Worm (Caenorhabditis elegans) whole organism, L3 larva: Measurements from ENCODE around the gene C15H9.2.

Source experiments
- ZK546.5 ChIP-seq: sonication (generic microtip); optimal IDR thresholded peaks from 2 replicates; lab custom pipeline; 2017; ENCODE audit warnings: missing biosample characterization, missing genetic modification characterization
- ama-1 ChIP-seq: fragments of 150-350 bp; optimal IDR thresholded peaks from 2 replicates; lab custom pipeline; 2018
- ceh-16 ChIP-seq: sonication (generic microtip); optimal IDR thresholded peaks from 2 replicates; lab custom pipeline; 2017; ENCODE audit warnings: missing biosample characterization, missing genetic modification characterization
- ceh-82 ChIP-seq: fragments of 150-350 bp; optimal IDR thresholded peaks from 2 replicates; lab custom pipeline; 2014; ENCODE audit warnings: missing biosample characterization, missing genetic modification characterization
- ceh-9 ChIP-seq: sonication (generic microtip); optimal IDR thresholded peaks from 2 replicates; lab custom pipeline; 2018; ENCODE audit warnings: missing biosample characterization, missing genetic modification characterization
- egl-27 ChIP-seq: sonication (generic microtip); optimal IDR thresholded peaks from 4 replicates; lab custom pipeline; 2017; ENCODE audit warnings: missing biosample characterization, missing genetic modification reagents, missing genetic modification characterization
- egl-5 ChIP-seq: fragments of 150-350 bp; optimal IDR thresholded peaks from 2 replicates; lab custom pipeline; 2017; ENCODE audit warnings: missing biosample characterization, missing genetic modification reagents, missing genetic modification characterization, inconsistent platforms
- elt-1 ChIP-seq: fragments of 150-350 bp; optimal IDR thresholded peaks from 2 replicates; lab custom pipeline; 2014; ENCODE audit warnings: missing biosample characterization, missing genetic modification characterization
- elt-2 ChIP-seq: sonication (generic microtip); optimal IDR thresholded peaks from 2 replicates; lab custom pipeline; 2016; ENCODE audit warnings: missing genetic modification reagents, mild to moderate bottlenecking, missing genetic modification characterization, missing compliant biosample characterization
- elt-3 ChIP-seq, 3 experiments: fragments of 150-350 bp in 1 of 3; sonication (generic microtip) in 2 of 3; optimal IDR thresholded peaks; 2 replicates in 2 of 3; 4 replicates in 1 of 3; lab custom pipeline; 2014 to 2017; ENCODE audit warnings: missing biosample characterization in 3 of 3, missing genetic modification characterization in 3 of 3
- fkh-10 ChIP-seq: sonication (generic microtip); optimal IDR thresholded peaks from 2 replicates; lab custom pipeline; 2017; ENCODE audit warnings: missing biosample characterization, missing genetic modification reagents, missing genetic modification characterization
- fkh-2 ChIP-seq: fragments of 150-350 bp; optimal IDR thresholded peaks from 2 replicates; lab custom pipeline; 2014; ENCODE audit warnings: missing biosample characterization, missing genetic modification reagents, missing genetic modification characterization
- fos-1 ChIP-seq: fragments of 150-350 bp; optimal IDR thresholded peaks from 2 replicates; lab custom pipeline; 2014; ENCODE audit warnings: missing biosample characterization, missing genetic modification characterization
- hmg-11 ChIP-seq: sonication (generic microtip); optimal IDR thresholded peaks from 2 replicates; lab custom pipeline; 2016; ENCODE audit warnings: missing genetic modification characterization, missing compliant biosample characterization
- jun-1 ChIP-seq: fragments of 150-350 bp; optimal IDR thresholded peaks from 2 replicates; lab custom pipeline; 2014; ENCODE audit warnings: missing biosample characterization, missing genetic modification reagents, missing genetic modification characterization
- lin-15B ChIP-seq: fragments of 150-350 bp; optimal IDR thresholded peaks from 2 replicates; lab custom pipeline; 2014; ENCODE audit warnings: missing biosample characterization, missing genetic modification characterization
- lin-39 ChIP-seq: fragments of 150-350 bp; optimal IDR thresholded peaks from 2 replicates; lab custom pipeline; 2018; ENCODE audit warnings: missing biosample characterization, missing genetic modification reagents, missing genetic modification characterization
- lsy-12 ChIP-seq: sonication (generic microtip); optimal IDR thresholded peaks from 2 replicates; lab custom pipeline; 2016; ENCODE audit warnings: mild to moderate bottlenecking, missing genetic modification characterization, missing compliant biosample characterization
- mdl-1 ChIP-seq: fragments of 150-350 bp; optimal IDR thresholded peaks from 2 replicates; lab custom pipeline; 2014; ENCODE audit warnings: missing biosample characterization, missing genetic modification characterization
- mml-1 ChIP-seq: fragments of 150-350 bp; sonication (generic microtip); optimal IDR thresholded peaks from 3 replicates; lab custom pipeline; 2014; ENCODE audit warnings: missing biosample characterization, missing genetic modification characterization
- nfya-1 ChIP-seq: sonication (generic microtip); optimal IDR thresholded peaks from 2 replicates; lab custom pipeline; 2017; ENCODE audit warnings: missing genetic modification characterization, mild to moderate bottlenecking, missing compliant biosample characterization, antibody characterized with exemption, moderate library complexity; ENCODE audit not compliant: insufficient read depth
- nhr-12 ChIP-seq: fragments of 150-350 bp; optimal IDR thresholded peaks from 2 replicates; lab custom pipeline; 2014; ENCODE audit warnings: missing biosample characterization, missing genetic modification characterization
- nhr-23 ChIP-seq: fragments of 150-350 bp; optimal IDR thresholded peaks from 2 replicates; lab custom pipeline; 2014; ENCODE audit warnings: missing biosample characterization, missing genetic modification reagents, missing genetic modification characterization
- nhr-25 ChIP-seq: sonication (generic microtip); optimal IDR thresholded peaks from 2 replicates; lab custom pipeline; 2017; ENCODE audit warnings: missing biosample characterization, missing genetic modification characterization
- nhr-67 ChIP-seq: fragments of 150-350 bp; optimal IDR thresholded peaks from 2 replicates; lab custom pipeline; 2014; ENCODE audit warnings: missing biosample characterization, missing genetic modification characterization
- nhr-76 ChIP-seq: fragments of 150-350 bp; sonication (generic microtip); optimal IDR thresholded peaks from 5 replicates; lab custom pipeline; 2014; ENCODE audit warnings: missing biosample characterization, missing genetic modification characterization
- pha-4 ChIP-seq: fragments of 150-350 bp; optimal IDR thresholded peaks from 2 replicates; lab custom pipeline; 2014; ENCODE audit warnings: missing biosample characterization, missing genetic modification reagents, missing genetic modification characterization
- pqm-1 ChIP-seq: fragments of 150-350 bp; optimal IDR thresholded peaks from 2 replicates; lab custom pipeline; 2017; ENCODE audit warnings: missing biosample characterization, missing genetic modification characterization, inconsistent platforms
- tbx-2 ChIP-seq: sonication (generic microtip); optimal IDR thresholded peaks from 2 replicates; lab custom pipeline; 2016; ENCODE audit warnings: mild to moderate bottlenecking, missing genetic modification characterization, missing compliant biosample characterization
- unc-62 ChIP-seq: fragments of 150-350 bp; sonication (generic microtip); optimal IDR thresholded peaks from 4 replicates; lab custom pipeline; 2014; ENCODE audit warnings: missing biosample characterization, missing genetic modification reagents, missing genetic modification characterization
- zag-1 ChIP-seq: fragments of 150-350 bp; optimal IDR thresholded peaks from 2 replicates; lab custom pipeline; 2014; ENCODE audit warnings: missing biosample characterization, missing genetic modification characterization
- ztf-11 ChIP-seq: fragments of 150-350 bp; optimal IDR thresholded peaks from 2 replicates; lab custom pipeline; 2014; ENCODE audit warnings: missing biosample characterization, missing genetic modification characterization

C15H9.2 gene

DNA sequence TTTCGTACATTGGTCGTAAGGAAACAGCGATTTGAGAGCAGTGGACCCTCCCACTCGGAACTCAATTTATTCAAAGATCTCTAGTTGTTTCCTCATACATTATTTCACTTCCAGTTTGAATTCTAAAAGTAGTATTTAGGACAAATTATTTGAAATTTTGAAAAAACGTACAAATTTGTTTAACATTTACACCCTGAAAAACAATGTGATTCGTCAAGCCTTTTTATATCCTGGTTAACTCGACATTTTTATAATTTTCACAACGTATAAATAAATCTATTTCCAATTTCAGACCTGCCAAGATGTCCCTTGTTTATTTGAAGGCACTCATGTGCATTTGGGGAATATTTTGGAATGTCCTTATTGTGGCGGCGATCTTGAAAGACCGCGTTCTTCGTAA is 2.8 kb upstream of the C15H9.2 start, which contains the start of gene C15H9.3:
C15H9.3 (plus strand) TSS at position 301 of the 400 bp plus-strand sequence.
- no peak for TF ChIP-seq ceh-16 (tag; lab: Kevin White, UChicago)
- TF ChIP-seq pha-4 (tag; lab: Kevin White, UChicago), result no peak
- no peak for TF ChIP-seq nhr-23 (tag; lab: Kevin White, UChicago)

- no peak for TF ChIP-seq ceh-16 (tag; lab: Kevin White, UChicago)
- TF ChIP-seq tbx-2 (tag; lab: Kevin White, UChicago), result no peak
- TF ChIP-seq pha-4 (tag; lab: Kevin White, UChicago), result peak; percentile 89
- peak; percentile 27 for TF ChIP-seq elt-2
- no peak for TF ChIP-seq fos-1
- TF ChIP-seq zag-1, result no peak
- peak; percentile 15 for TF ChIP-seq pqm-1 (tag; lab: Kevin White, UChicago)
- no peak for TF ChIP-seq elt-1 (tag; lab: Kevin White, UChicago)
- no peak for TF ChIP-seq elt-3 (tag; optimal IDR thresholded peaks at IDR 0.05; lab: Kevin White, UChicago)
These were observed 3.0 kb downstream of the C15H9.2 start for ce11 chrX:6121279-6121678.

ce11 chrX:6122026-6122425 is 3.7 kb downstream of the C15H9.2 start, which contains the start of gene nnt-1:
Gene nnt-1 (plus strand): TSS chrX:6122311.
- peak; percentile 37 for TF ChIP-seq pha-4 (tag; lab: Kevin White, UChicago)
- TF ChIP-seq nhr-76 (tag; lab: Kevin White, UChicago), result no peak
- TF ChIP-seq, all 47 proteins: peak for 1

DNA sequence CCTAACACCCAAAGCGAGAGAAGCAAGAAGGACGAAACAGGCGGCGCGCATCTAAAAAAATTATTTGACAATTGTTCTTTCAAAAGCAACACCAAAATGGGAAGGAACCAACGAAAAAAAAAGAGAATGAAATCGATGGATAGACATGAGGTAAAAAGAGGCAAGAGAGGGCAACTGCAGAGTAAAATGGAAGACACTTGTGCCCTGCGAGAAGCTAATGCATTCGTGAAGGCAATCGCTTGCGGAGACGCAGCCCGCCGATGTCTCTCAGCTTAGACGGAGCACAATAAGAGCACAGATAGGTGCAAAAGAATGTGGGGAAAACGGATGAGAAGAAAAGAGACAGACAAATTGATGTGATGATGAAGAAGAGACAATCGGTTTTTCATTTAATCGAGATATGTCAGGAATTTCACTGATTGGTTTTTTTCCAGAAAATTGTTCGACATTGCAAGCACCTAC is 9.9 kb downstream of the C15H9.2 start, which contains the start of gene C15H9.9:
C15H9.9 (minus strand) TSS at position 51 of the 462 bp plus-strand sequence.
- TF ChIP-seq egl-27 (tag; lab: Kevin White, UChicago), result no peak
- peak; percentile 48 for TF ChIP-seq egl-5
- no peak for TF ChIP-seq ztf-11
- no peak for TF ChIP-seq mdl-1 (tag; lab: Kevin White, UChicago)
- peak; percentile 38 for TF ChIP-seq hmg-11 (tag; lab: Kevin White, UChicago)
- TF ChIP-seq nfya-1 (tag; lab: Kevin White, UChicago), result peak; percentile 45
- TF ChIP-seq lin-39 (tag; lab: Kevin White, UChicago), result peak; percentile 90

- TF ChIP-seq tbx-2 (tag; lab: Kevin White, UChicago), result no peak
- no peak for TF ChIP-seq pqm-1 (tag; lab: Kevin White, UChicago)
- no peak for TF ChIP-seq jun-1 (tag; lab: Kevin White, UChicago)
- no peak for TF ChIP-seq fkh-10 (GFP tag; lab: Kevin White, UChicago)
- no peak for TF ChIP-seq fkh-2 (tag; lab: Kevin White, UChicago)
- TF ChIP-seq lsy-12 (tag; lab: Kevin White, UChicago), result no peak
- no peak for TF ChIP-seq nhr-12 (tag; lab: Kevin White, UChicago)
- TF ChIP-seq ceh-9 (tag; lab: Kevin White, UChicago), result no peak
- TF ChIP-seq lin-15B (tag; lab: Kevin White, UChicago), result no peak
- TF ChIP-seq ZK546.5 (tag; lab: Kevin White, UChicago), result no peak
- no peak for TF ChIP-seq ceh-82 (tag; lab: Kevin White, UChicago)
- TF ChIP-seq nhr-25 (tag; lab: Kevin White, UChicago), result no peak
- TF ChIP-seq egl-27 (tag; lab: Kevin White, UChicago), result no peak
These were observed 10.4 kb downstream of the C15H9.2 start for ce11 chrX:6128773-6129172.

- TF ChIP-seq pqm-1 (tag; lab: Kevin White, UChicago) (peak; percentile 53), nhr-67 (no peak), elt-2 (peak; percentile 80), nfya-1 (tag; lab: Kevin White, UChicago) (peak; percentile 1), pha-4 (tag; lab: Kevin White, UChicago) (peak; percentile 25), nhr-76 (tag; lab: Kevin White, UChicago) (no peak)
These were observed 11.0 kb downstream of the C15H9.2 start for ce11 chrX:6129277-6129676.

DNA sequence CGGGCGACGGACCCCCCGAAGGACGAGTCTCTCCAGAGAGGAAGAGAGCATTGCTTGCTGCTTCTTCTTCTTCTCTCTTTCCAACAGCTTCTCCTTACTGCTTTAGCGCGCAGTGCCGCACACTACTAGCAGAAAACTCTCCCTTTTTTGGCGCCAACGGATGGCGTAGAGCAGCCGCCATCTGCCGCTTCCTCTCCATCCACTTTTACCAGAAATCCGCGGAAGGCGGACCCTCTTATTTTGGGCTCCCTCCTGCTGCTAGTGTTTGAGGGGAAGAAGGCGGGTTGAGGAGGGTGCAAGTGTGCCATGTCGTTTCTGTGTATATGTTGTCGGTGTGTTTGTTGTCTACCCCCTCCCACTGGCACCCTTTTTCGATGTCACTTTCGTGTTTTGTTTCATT is 16.1 kb downstream of the C15H9.2 start:
- no peak for TF ChIP-seq lsy-12 (tag; lab: Kevin White, UChicago)
- no peak for TF ChIP-seq mml-1
- no peak for TF ChIP-seq lin-39 (tag; lab: Kevin White, UChicago)
- TF ChIP-seq elt-1 (tag; lab: Kevin White, UChicago), result no peak
- TF ChIP-seq nhr-25 (tag; lab: Kevin White, UChicago), result no peak
- TF ChIP-seq ZK546.5 (tag; lab: Kevin White, UChicago), result no peak
- TF ChIP-seq hmg-11 (tag; lab: Kevin White, UChicago), result peak; percentile 55
- no peak for TF ChIP-seq zag-1
- TF ChIP-seq nfya-1 (tag; lab: Kevin White, UChicago), result peak; percentile 47
- TF ChIP-seq tbx-2 (tag; lab: Kevin White, UChicago), result peak; percentile 30
- peak; percentile 43 for TF ChIP-seq unc-62 (GFP tag; lab: Kevin White, UChicago)
- TF ChIP-seq fos-1, result no peak
- no peak for TF ChIP-seq ama-1 (lab: Kevin White, UChicago)
- no peak for TF ChIP-seq fkh-2 (tag; lab: Kevin White, UChicago)
- TF ChIP-seq, all 47 proteins: peak for 4
